Fruit fly (Drosophila melanogaster) whole organism: ENCODE measurements around the gene CG12010.
A peak's percentile ranks its signal among the peaks of the same experiment; 100 is the strongest.

ENCODE experiments used
- CG8478 ChIP-seq: fragments of >200 bp; optimal IDR thresholded peaks from 2 replicates; lab custom pipeline; 2018; ENCODE audit warnings: inconsistent platforms
- Dll ChIP-seq: fragments of >200 bp; optimal IDR thresholded peaks from 2 replicates; lab custom pipeline; 2017
- EcR ChIP-seq, 2 experiments: fragments of >200 bp; optimal IDR thresholded peaks; 2 replicates each; lab custom pipeline; 2017; ENCODE audit warnings: missing biosample characterization in 2 of 2, missing genetic modification characterization in 2 of 2, missing genetic modification reagents in 2 of 2
- pan ChIP-seq: fragments of >200 bp; optimal IDR thresholded peaks from 2 replicates; lab custom pipeline; 2017
- psq ChIP-seq: fragments of >200 bp; optimal IDR thresholded peaks from 2 replicates; lab custom pipeline; 2017
- usp ChIP-seq: fragments of >200 bp; optimal IDR thresholded peaks from 2 replicates; lab custom pipeline; 2017; ENCODE audit warnings: missing biosample characterization, missing genetic modification characterization, mixed read lengths

The CG12010 gene

dm6 chr3L:3408796-3409625 is 34.9 kb downstream of the CG12010 start:
- TF ChIP-seq Dll (lab: Kevin White, UChicago), result no peak
- TF ChIP-seq usp (GFP tag; lab: Kevin White, UChicago), result no peak
- TF ChIP-seq pan (lab: Kevin White, UChicago), result no peak
- TF ChIP-seq CG8478, result no peak
- no peak for TF ChIP-seq EcR (GFP tag; optimal IDR thresholded peaks at IDR 0.05; lab: Kevin White, UChicago)
- TF ChIP-seq psq (lab: Kevin White, UChicago), result no peak

- TF ChIP-seq EcR (GFP tag; optimal IDR thresholded peaks at IDR 0.05; lab: Kevin White, UChicago) (peak in 1 of 2 experiments; percentile 67), usp (GFP tag; lab: Kevin White, UChicago) (no peak)
Observed at dm6 chr3L:3409626-3410301, 35.7 kb downstream of the CG12010 start.

- TF ChIP-seq usp (GFP tag; lab: Kevin White, UChicago) (no peak), Dll (lab: Kevin White, UChicago) (no peak), CG8478 (no peak), pan (lab: Kevin White, UChicago) (no peak), EcR (GFP tag; optimal IDR thresholded peaks at IDR 0.05; lab: Kevin White, UChicago) (no peak), psq (lab: Kevin White, UChicago) (no peak)
Observed at dm6 chr3L:3410978-3411629, 37.0 kb downstream of the CG12010 start.

- TF ChIP-seq usp (GFP tag; lab: Kevin White, UChicago), result no peak
- no peak for TF ChIP-seq EcR (GFP tag; optimal IDR thresholded peaks at IDR 0.05; lab: Kevin White, UChicago)
- no peak for TF ChIP-seq CG8478
- TF ChIP-seq Dll (lab: Kevin White, UChicago), result no peak
- no peak for TF ChIP-seq psq (lab: Kevin White, UChicago)
- TF ChIP-seq pan (lab: Kevin White, UChicago), result no peak
Observed at dm6 chr3L:3411699-3412098, 37.6 kb downstream of the CG12010 start.

dm6 chr3L:3414796-3415568 is 40.9 kb downstream of the CG12010 start:
- TF ChIP-seq pan (lab: Kevin White, UChicago), result no peak
- no peak for TF ChIP-seq CG8478
- no peak for TF ChIP-seq Dll (lab: Kevin White, UChicago)
- TF ChIP-seq psq (lab: Kevin White, UChicago), result no peak
- no peak for TF ChIP-seq EcR (GFP tag; optimal IDR thresholded peaks at IDR 0.05; lab: Kevin White, UChicago)
- no peak for TF ChIP-seq usp (GFP tag; lab: Kevin White, UChicago)

dm6 chr3L:3415633-3416198 is 41.6 kb downstream of the CG12010 start:
- TF ChIP-seq Dll (lab: Kevin White, UChicago) (no peak), pan (lab: Kevin White, UChicago) (no peak), CG8478 (no peak)

- TF ChIP-seq pan (lab: Kevin White, UChicago) (no peak), usp (GFP tag; lab: Kevin White, UChicago) (no peak), CG8478 (no peak), Dll (lab: Kevin White, UChicago) (no peak)
Observed at dm6 chr3L:3417120-3417519, 43.0 kb downstream of the CG12010 start.

dm6 chr3L:3417759-3418158 is 43.7 kb downstream of the CG12010 start:
- TF ChIP-seq pan (lab: Kevin White, UChicago) (no peak), psq (lab: Kevin White, UChicago) (no peak), CG8478 (no peak), usp (GFP tag; lab: Kevin White, UChicago) (no peak), Dll (lab: Kevin White, UChicago) (no peak), EcR (GFP tag; optimal IDR thresholded peaks at IDR 0.05; lab: Kevin White, UChicago) (no peak)

- TF ChIP-seq EcR (GFP tag; optimal IDR thresholded peaks at IDR 0.05; lab: Kevin White, UChicago) (peak in 1 of 2 experiments; percentile 39), Dll (lab: Kevin White, UChicago) (peak; percentile 58), psq (lab: Kevin White, UChicago) (no peak), CG8478 (no peak), usp (GFP tag; lab: Kevin White, UChicago) (no peak), pan (lab: Kevin White, UChicago) (no peak)
Observed at dm6 chr3L:3418207-3419086, 44.4 kb downstream of the CG12010 start.
